Worm (Caenorhabditis elegans) whole organism, L3 larva: ENCODE results near the gene sek-4.

Experiments
- ceh-82 ChIP-seq: fragments of 150-350 bp; optimal IDR thresholded peaks from 2 replicates; lab custom pipeline; 2014; ENCODE audit warnings: missing biosample characterization, missing genetic modification characterization
- egl-27 ChIP-seq: sonication (generic microtip); optimal IDR thresholded peaks from 4 replicates; lab custom pipeline; 2017; ENCODE audit warnings: missing biosample characterization, missing genetic modification reagents, missing genetic modification characterization
- elt-3 ChIP-seq, 3 experiments: fragments of 150-350 bp in 1 of 3; sonication (generic microtip) in 2 of 3; optimal IDR thresholded peaks; 2 replicates in 2 of 3; 4 replicates in 1 of 3; lab custom pipeline; 2014 to 2017; ENCODE audit warnings: missing biosample characterization in 3 of 3, missing genetic modification characterization in 3 of 3
- fos-1 ChIP-seq: fragments of 150-350 bp; optimal IDR thresholded peaks from 2 replicates; lab custom pipeline; 2014; ENCODE audit warnings: missing biosample characterization, missing genetic modification characterization
- hmg-11 ChIP-seq: sonication (generic microtip); optimal IDR thresholded peaks from 2 replicates; lab custom pipeline; 2016; ENCODE audit warnings: missing genetic modification characterization, missing compliant biosample characterization
- mdl-1 ChIP-seq: fragments of 150-350 bp; optimal IDR thresholded peaks from 2 replicates; lab custom pipeline; 2014; ENCODE audit warnings: missing biosample characterization, missing genetic modification characterization
- nhr-12 ChIP-seq: fragments of 150-350 bp; optimal IDR thresholded peaks from 2 replicates; lab custom pipeline; 2014; ENCODE audit warnings: missing biosample characterization, missing genetic modification characterization
- nhr-237 ChIP-seq: fragments of 150-350 bp; optimal IDR thresholded peaks from 2 replicates; lab custom pipeline; 2014; ENCODE audit warnings: missing biosample characterization, missing genetic modification characterization
- nhr-43 ChIP-seq: sonication (generic microtip); optimal IDR thresholded peaks from 2 replicates; lab custom pipeline; 2016; ENCODE audit warnings: mild to moderate bottlenecking, missing genetic modification characterization, missing compliant biosample characterization; ENCODE audit not compliant: poor library complexity, severe bottlenecking
- pha-4 ChIP-seq: fragments of 150-350 bp; optimal IDR thresholded peaks from 2 replicates; lab custom pipeline; 2014; ENCODE audit warnings: missing biosample characterization, missing genetic modification reagents, missing genetic modification characterization
- pqm-1 ChIP-seq: fragments of 150-350 bp; optimal IDR thresholded peaks from 2 replicates; lab custom pipeline; 2017; ENCODE audit warnings: missing biosample characterization, missing genetic modification characterization, inconsistent platforms
- skn-1 ChIP-seq: fragments of 150-350 bp; optimal IDR thresholded peaks from 2 replicates; lab custom pipeline; 2014; ENCODE audit warnings: missing biosample characterization, missing genetic modification characterization
- unc-62 ChIP-seq: fragments of 150-350 bp; sonication (generic microtip); optimal IDR thresholded peaks from 4 replicates; lab custom pipeline; 2014; ENCODE audit warnings: missing biosample characterization, missing genetic modification reagents, missing genetic modification characterization
- ztf-11 ChIP-seq: fragments of 150-350 bp; optimal IDR thresholded peaks from 2 replicates; lab custom pipeline; 2014; ENCODE audit warnings: missing biosample characterization, missing genetic modification characterization

- TF ChIP-seq ztf-11 (tag; lab: Kevin White, UChicago), result no peak
- no peak for TF ChIP-seq unc-62
- TF ChIP-seq elt-3 (tag; optimal IDR thresholded peaks at IDR 0.05; lab: Kevin White, UChicago), result no peak
- no peak for TF ChIP-seq pqm-1
- no peak for TF ChIP-seq egl-27 (tag; lab: Kevin White, UChicago)
- TF ChIP-seq hmg-11 (tag; lab: Kevin White, UChicago), result peak; percentile 25
- no peak for TF ChIP-seq nhr-12 (tag; lab: Kevin White, UChicago)
- TF ChIP-seq skn-1 (tag; lab: Kevin White, UChicago), result no peak
- TF ChIP-seq mdl-1 (tag; lab: Kevin White, UChicago), result no peak
- no peak for TF ChIP-seq nhr-43 (tag; lab: Kevin White, UChicago)
- TF ChIP-seq fos-1, result no peak
- no peak for TF ChIP-seq ceh-82 (tag; lab: Kevin White, UChicago)
- TF ChIP-seq nhr-237 (tag; lab: Kevin White, UChicago), result no peak
- TF ChIP-seq pha-4 (tag; lab: Kevin White, UChicago), result no peak
Observed at ce11 chrX:5368220-5368619, 6.6 kb upstream of the sek-4 start, which contains the start of gene jkk-1.
